Worm (Caenorhabditis elegans) whole organism, midembryonic: ENCODE results near the gene ZK856.11.

ENCODE experiments used
- T22C8.4 ChIP-seq: fragments of 200-800 bp; sonication (Bioruptor generic); IDR thresholded peaks from 2 replicates; pipeline ENCODE4 v1.3.6; 2022; ENCODE audit warnings: missing genetic modification characterization, missing compliant biosample characterization
- cog-1 ChIP-seq: sonication (generic microtip); optimal IDR thresholded peaks from 2 replicates; lab custom pipeline; 2016; ENCODE audit warnings: missing genetic modification characterization, missing compliant biosample characterization
- flt-1 ChIP-seq: fragments of 200-800 bp; sonication (Bioruptor generic); IDR thresholded peaks from 2 replicates; pipeline ENCODE4 v1.3.6; 2022; ENCODE audit warnings: missing genetic modification characterization, missing compliant biosample characterization
- klf-2 ChIP-seq: fragments of 200-800 bp; sonication (Bioruptor generic); conservative IDR thresholded peaks from 2 replicates; pipeline ENCODE4 v1.3.6; 2022; ENCODE audit warnings: missing genetic modification reagents, missing genetic modification characterization, missing compliant biosample characterization
- med-1 ChIP-seq: sonication (generic microtip); optimal IDR thresholded peaks from 2 replicates; lab custom pipeline; 2017; ENCODE audit warnings: missing genetic modification characterization, mild to moderate bottlenecking, missing compliant biosample characterization, antibody characterized with exemption, missing genetic modification reagents; ENCODE audit not compliant: insufficient read depth
- ref-1 ChIP-seq: fragments of 200-800 bp; sonication (Bioruptor generic); conservative IDR thresholded peaks from 2 replicates; pipeline ENCODE4 v1.3.6; 2022; ENCODE audit warnings: missing genetic modification reagents, missing genetic modification characterization, missing compliant biosample characterization
- tab-1 ChIP-seq: fragments of 200-800 bp; sonication (Bioruptor generic); IDR thresholded peaks from 2 replicates; pipeline ENCODE4 v1.3.6; 2022; ENCODE audit warnings: missing genetic modification characterization, missing compliant biosample characterization
- ztf-23 ChIP-seq: fragments of 200-800 bp; sonication (Bioruptor generic); IDR thresholded peaks from 2 replicates; pipeline ENCODE4 v1.3.6; 2022; ENCODE audit warnings: missing genetic modification reagents, missing genetic modification characterization, missing compliant biosample characterization
- ztf-29 ChIP-seq: fragments of 200-800 bp; sonication (Bioruptor generic); IDR thresholded peaks from 2 replicates; pipeline ENCODE4 v1.3.6; 2022; ENCODE audit warnings: missing genetic modification reagents, missing genetic modification characterization, missing compliant biosample characterization

DNA sequence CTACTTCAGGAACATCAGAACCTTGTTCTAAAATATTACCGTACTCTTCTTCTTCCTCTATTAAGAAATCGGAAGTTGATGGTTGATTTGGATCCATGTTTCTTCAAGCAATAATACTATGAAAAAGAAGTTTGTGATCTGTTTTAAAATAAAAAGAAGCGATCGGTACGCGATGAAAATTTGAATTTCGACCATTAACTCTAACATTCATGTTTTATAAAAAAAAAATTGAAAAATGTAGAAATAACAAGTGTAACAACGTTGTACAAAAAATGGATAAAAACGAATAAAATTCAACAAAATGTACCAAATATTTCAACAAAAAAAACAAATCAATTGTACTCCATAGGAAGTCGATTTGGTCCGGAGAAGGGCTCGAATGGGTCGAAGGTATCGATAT lies 5.5 kb upstream of the ZK856.11 start, which contains the start of gene tftc-3:
- TF ChIP-seq med-1 (GFP tag; lab: Kevin White, UChicago) (no peak), ref-1 (GFP tag; lab: Robert Waterston, UW) (no peak), ztf-23 (no peak), klf-2 (GFP tag; lab: Robert Waterston, UW) (no peak), cog-1 (tag; lab: Kevin White, UChicago) (no peak), flt-1 (GFP tag; lab: Robert Waterston, UW) (no peak), T22C8.4 (no peak), tab-1 (GFP tag; lab: Robert Waterston, UW) (no peak), ztf-29 (GFP tag; lab: Robert Waterston, UW) (no peak)
